Worm (Caenorhabditis elegans): ENCODE data around the gene F57B1.1.
A peak's percentile ranks its signal among the peaks of the same experiment; 100 is the strongest.

- TF ChIP-seq nhr-28 (tag; optimal IDR thresholded peaks at IDR 0.05), result no peak
- TF ChIP-seq unc-62 (GFP tag; optimal IDR thresholded peaks at IDR 0.05 in 1 of 2), result peak in 1 of 2 experiments; percentile 92
- no peak for TF ChIP-seq unc-62 (tag; optimal IDR thresholded peaks at IDR 0.05)
- TF ChIP-seq snpc-4 (tag; optimal IDR thresholded peaks at IDR 0.05), result no peak
- TF ChIP-seq madf-9 (GFP tag; conservative IDR thresholded peaks at IDR 0.05), result no peak
- no peak for TF ChIP-seq ztf-11 (tag; optimal IDR thresholded peaks at IDR 0.05)
- no peak for TF ChIP-seq unc-130 (GFP tag; optimal IDR thresholded peaks at IDR 0.05)
- TF ChIP-seq ama-1 (optimal IDR thresholded peaks at IDR 0.05), result no peak
- TF ChIP-seq mdl-1 (tag; optimal IDR thresholded peaks at IDR 0.05), result no peak
- no peak for TF ChIP-seq lin-29 (GFP tag; IDR thresholded peaks at IDR 0.05)
- no peak for TF ChIP-seq ceh-82 (tag; optimal IDR thresholded peaks at IDR 0.05)
- TF ChIP-seq nhr-237 (tag; optimal IDR thresholded peaks at IDR 0.05), result no peak
These were observed 25.6 kb upstream of the F57B1.1 start for ce11 chrV:13221066-13221465.

All from whole organism, L4 larva.